Worm (Caenorhabditis elegans): ENCODE results near the gene F58G1.2.

The F58G1.2 gene

DNA sequence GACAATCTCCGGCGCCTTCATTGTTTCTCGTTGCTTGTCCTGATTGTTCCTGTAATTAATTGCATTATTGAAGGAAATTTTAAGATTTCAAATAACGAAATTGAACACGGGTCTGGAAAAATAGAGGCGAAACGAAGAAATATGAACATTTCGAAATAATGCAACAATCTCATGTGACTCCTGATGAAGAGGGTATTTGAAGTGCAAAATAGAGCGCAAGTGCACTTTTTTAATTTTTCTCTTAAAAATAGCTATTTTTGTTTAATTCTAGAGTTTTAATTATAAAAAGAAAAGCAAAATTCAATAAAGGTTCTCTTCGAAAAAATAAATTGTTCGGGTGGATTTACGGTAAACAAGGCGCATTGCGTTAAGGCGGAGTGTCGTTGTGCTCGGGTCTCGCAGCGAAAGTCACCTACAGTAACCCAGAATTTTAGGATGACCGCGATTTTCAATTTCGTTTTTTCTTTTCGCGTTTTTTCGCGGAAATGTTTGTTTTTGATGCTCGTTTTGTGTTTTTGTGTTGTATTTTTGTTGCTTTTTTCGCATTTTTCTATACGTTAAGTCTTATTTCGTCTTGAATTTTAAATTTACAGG, at the start of gene F58G1.2, which contains the start of gene wago-4 (continued):
- TF ChIP-seq Y79H2A.3 (GFP tag; conservative IDR thresholded peaks at IDR 0.05), result 0 out of 2 replicates have a peak, but pooled peaks have one; percentile 24
- TF ChIP-seq lin-54 (GFP tag; optimal IDR thresholded peaks at IDR 0.05), result peak; percentile 70
- TF ChIP-seq ets-4 (GFP tag; optimal IDR thresholded peaks at IDR 0.05), result no peak
- no peak for TF ChIP-seq him-1 (tag; optimal IDR thresholded peaks at IDR 0.05)
- TF ChIP-seq madf-6 (GFP tag; IDR thresholded peaks at IDR 0.05), result peak; percentile 94
- no peak for TF ChIP-seq nhr-90 (tag; optimal IDR thresholded peaks at IDR 0.05)
- TF ChIP-seq egl-44 (GFP tag; IDR thresholded peaks at IDR 0.05), result no peak
- no peak for TF ChIP-seq K11D2.4 (GFP tag; IDR thresholded peaks at IDR 0.05)
- no peak for TF ChIP-seq akir-1 (GFP tag; optimal IDR thresholded peaks at IDR 0.05)
- peak; percentile 90 for TF ChIP-seq efl-1 (GFP tag; optimal IDR thresholded peaks at IDR 0.05)
- no peak for TF ChIP-seq sdz-38 (tag; optimal IDR thresholded peaks at IDR 0.05)
- TF ChIP-seq unc-130 (GFP tag; optimal IDR thresholded peaks at IDR 0.05), result peak; percentile 10
- no peak for TF ChIP-seq F55B11.4 (tag; optimal IDR thresholded peaks at IDR 0.05; ENCODE audit: borderline replicate concordance, insufficient read depth)
- TF ChIP-seq cebp-1 (GFP tag; IDR thresholded peaks at IDR 0.05), result no peak
- TF ChIP-seq cebp-1 (tag; optimal IDR thresholded peaks at IDR 0.05), result peak; percentile 51
- no peak for TF ChIP-seq ztf-25 (GFP tag; IDR thresholded peaks at IDR 0.05)
- TF ChIP-seq nhr-80 (tag; optimal IDR thresholded peaks at IDR 0.05), result no peak
- TF ChIP-seq sptf-2 (GFP tag; optimal IDR thresholded peaks at IDR 0.05), result no peak
- no peak for TF ChIP-seq somi-1 (GFP tag; optimal IDR thresholded peaks at IDR 0.05)
- no peak for TF ChIP-seq Y53G8AR.9 (GFP tag; conservative IDR thresholded peaks at IDR 0.05)
- TF ChIP-seq tbx-9 (tag; optimal IDR thresholded peaks at IDR 0.05; ENCODE audit: borderline replicate concordance), result no peak
- no peak for TF ChIP-seq Y56A3A.18 (GFP tag; IDR thresholded peaks at IDR 0.05)
- TF ChIP-seq aptf-2 (GFP tag; conservative IDR thresholded peaks at IDR 0.05), result no peak
- TF ChIP-seq pha-4 (tag; optimal IDR thresholded peaks at IDR 0.05), result no peak
- peak; percentile 37; the same call in 1 of the 2 replicates for TF ChIP-seq hmg-1.2 (GFP tag; IDR thresholded peaks at IDR 0.05)
- TF ChIP-seq rcor-1 (GFP tag; IDR thresholded peaks at IDR 0.05), result peak; percentile 51; the same call in 1 of the 2 replicates
- no peak for TF ChIP-seq ceh-79 (tag; optimal IDR thresholded peaks at IDR 0.05)
- TF ChIP-seq ceh-91 (GFP tag; IDR thresholded peaks at IDR 0.05), result peak; percentile 92
- peak; percentile 46 for TF ChIP-seq tbp1 (GFP tag; optimal IDR thresholded peaks at IDR 0.05)
- peak; percentile 88 for TF ChIP-seq dpl-1 (GFP tag; optimal IDR thresholded peaks at IDR 0.05)
- TF ChIP-seq snpc-1.1 (tag; optimal IDR thresholded peaks at IDR 0.05; ENCODE audit: insufficient read depth), result peak; percentile 73
- no peak for TF ChIP-seq let-526 (GFP tag; IDR thresholded peaks at IDR 0.05)
- no peak for TF ChIP-seq ccch-3 (GFP tag; optimal IDR thresholded peaks at IDR 0.05)
- no peak for TF ChIP-seq lsy-27 (tag; optimal IDR thresholded peaks at IDR 0.05; ENCODE audit: borderline replicate concordance, insufficient read depth)
- TF ChIP-seq hlh-12 (tag; optimal IDR thresholded peaks at IDR 0.05), result no peak
- TF ChIP-seq attf-3 (GFP tag; conservative IDR thresholded peaks at IDR 0.05), result peak; percentile 100
- peak; percentile 88 for TF ChIP-seq F49E8.2 (tag; optimal IDR thresholded peaks at IDR 0.05; ENCODE audit: insufficient read depth)
- TF ChIP-seq zfh-2 (GFP tag; conservative IDR thresholded peaks at IDR 0.05), result no peak
- peak in 1 of 3 experiments; percentile 23 for TF ChIP-seq lin-35 (GFP tag; optimal IDR thresholded peaks at IDR 0.05)
- TF ChIP-seq egl-18 (GFP tag; IDR thresholded peaks at IDR 0.05), result no peak
- no peak for TF ChIP-seq attf-6 (GFP tag; IDR thresholded peaks at IDR 0.05)
- no peak for TF ChIP-seq die-1 (tag; optimal IDR thresholded peaks at IDR 0.05)
- no peak for TF ChIP-seq ZK185.1 (tag; optimal IDR thresholded peaks at IDR 0.05; ENCODE audit: poor library complexity, severe bottlenecking)
- no peak for TF ChIP-seq let-607 (tag; optimal IDR thresholded peaks at IDR 0.05)
- TF ChIP-seq F10E7.11 (tag; optimal IDR thresholded peaks at IDR 0.05), result no peak
- TF ChIP-seq nfya-2 (GFP tag; IDR thresholded peaks at IDR 0.05), result no peak
- TF ChIP-seq ceh-27 (GFP tag; optimal IDR thresholded peaks at IDR 0.05), result no peak

Data from whole organism, young adult.